Worm (Caenorhabditis elegans): ENCODE measurements around the gene R02F2.10.

The R02F2.10 gene

DNA sequence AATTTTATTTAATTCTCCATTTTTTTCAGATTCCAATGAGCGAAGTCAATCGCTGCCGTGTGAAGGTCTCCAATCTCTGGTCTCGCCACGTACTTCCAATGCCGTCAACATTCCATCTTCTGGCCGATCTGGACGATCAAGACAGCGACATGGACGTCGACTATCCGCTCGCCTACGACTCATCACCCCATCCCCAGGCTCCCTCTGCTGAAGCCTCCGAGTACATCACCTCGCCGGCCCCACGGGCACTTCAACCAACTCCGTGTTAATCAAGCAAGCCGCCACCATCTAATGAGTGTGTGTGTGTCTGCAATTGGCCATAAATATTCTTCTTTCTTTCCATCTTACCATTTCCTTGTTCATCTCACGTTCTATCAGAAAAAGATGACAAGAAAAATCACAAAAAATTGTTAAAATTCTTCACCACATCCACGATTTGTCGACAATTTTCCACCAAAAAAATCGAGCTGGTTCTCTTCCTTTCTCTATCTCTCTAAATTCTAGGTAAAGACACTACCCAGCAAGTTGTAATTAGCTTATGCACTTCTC, 27.4 kb downstream of the R02F2.10 start:
- TF ChIP-seq tab-1 (GFP tag; IDR thresholded peaks at IDR 0.05) = 0 out of 2 replicates have a peak, but pooled peaks have one; percentile 9
- no peak for TF ChIP-seq ref-1 (GFP tag; conservative IDR thresholded peaks at IDR 0.05)

DNA sequence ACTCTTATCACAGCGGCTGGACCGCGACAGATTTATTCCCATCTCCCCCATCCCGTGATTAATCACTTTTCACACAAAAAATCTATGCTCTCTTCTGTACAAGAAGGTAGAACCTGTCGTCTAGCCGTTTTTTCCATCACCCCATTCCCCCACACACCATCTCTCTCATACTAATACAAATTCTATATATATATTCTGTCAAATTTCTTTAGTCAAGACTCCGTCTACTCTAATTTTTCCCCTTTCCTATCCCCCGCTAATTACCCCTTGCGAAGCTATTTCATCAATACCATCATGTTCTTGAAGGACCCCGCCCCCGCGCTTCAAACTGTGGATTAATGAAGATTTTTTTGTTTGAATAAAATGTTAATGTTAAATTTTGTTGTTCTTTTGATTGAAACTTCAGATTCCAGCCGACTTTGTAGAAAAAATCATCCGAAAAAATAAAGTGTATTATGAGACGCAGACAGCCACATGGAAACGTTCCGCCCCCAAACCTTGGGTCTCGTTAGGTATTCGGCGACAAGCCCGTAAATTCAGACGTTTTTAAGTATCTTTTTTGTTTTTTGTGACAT, 28.0 kb downstream of the R02F2.10 start:
- TF ChIP-seq klf-2 (GFP tag; conservative IDR thresholded peaks at IDR 0.05) (no peak), ztf-29 (GFP tag; IDR thresholded peaks at IDR 0.05) (no peak), ztf-23 (GFP tag; IDR thresholded peaks at IDR 0.05) (0 out of 2 replicates have a peak, but pooled peaks have one; percentile 52)

DNA sequence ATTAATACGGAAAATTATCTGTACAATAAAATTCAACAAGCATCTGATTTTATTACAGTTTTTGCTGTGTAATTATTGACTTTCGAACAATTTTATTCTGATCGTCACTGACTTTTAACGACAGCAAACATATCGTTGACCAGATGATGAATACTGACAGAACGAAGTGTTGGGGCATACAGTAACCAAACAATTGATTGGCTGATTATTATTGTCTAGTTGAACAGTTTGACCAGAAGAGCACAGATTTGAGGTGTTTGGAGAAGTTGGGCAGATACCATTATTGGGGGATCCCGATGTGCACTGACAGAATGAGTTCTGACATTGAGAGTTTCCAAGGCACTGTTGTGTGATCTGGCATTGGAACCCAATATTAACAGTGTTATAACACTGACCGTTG, 28.8 kb downstream of the R02F2.10 start:
- no peak for TF ChIP-seq T22C8.4 (GFP tag; IDR thresholded peaks at IDR 0.05)
- TF ChIP-seq ref-1 (GFP tag; conservative IDR thresholded peaks at IDR 0.05) = no peak
- TF ChIP-seq klf-2 (GFP tag; conservative IDR thresholded peaks at IDR 0.05) = no peak
- no peak for TF ChIP-seq tab-1 (GFP tag; IDR thresholded peaks at IDR 0.05)
- no peak for TF ChIP-seq cog-1 (tag; optimal IDR thresholded peaks at IDR 0.05)
- TF ChIP-seq flt-1 (GFP tag; IDR thresholded peaks at IDR 0.05) = no peak
- TF ChIP-seq ztf-29 (GFP tag; IDR thresholded peaks at IDR 0.05) = no peak
- TF ChIP-seq ztf-23 (GFP tag; IDR thresholded peaks at IDR 0.05) = no peak
- TF ChIP-seq med-1 (GFP tag; optimal IDR thresholded peaks at IDR 0.05; ENCODE audit: insufficient read depth) = no peak

DNA sequence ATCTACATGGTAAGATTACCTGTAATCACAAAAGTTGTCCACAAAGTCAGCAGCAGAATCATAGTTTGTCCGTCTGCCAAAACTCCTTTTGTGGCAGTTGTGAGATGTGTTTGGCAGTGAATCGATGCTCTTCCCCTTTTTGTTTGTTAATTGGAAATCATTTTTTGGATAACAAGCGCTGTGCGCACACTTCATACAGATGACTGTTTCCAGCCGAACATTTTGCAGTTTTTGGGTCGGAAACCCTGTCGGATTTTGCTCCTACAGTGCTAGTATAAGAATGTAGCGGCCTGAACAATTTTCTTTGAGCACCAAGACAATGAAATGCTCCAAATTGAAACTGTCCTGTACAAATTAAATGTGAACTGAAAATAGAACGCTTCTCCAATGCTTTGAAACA, 30.6 kb downstream of the R02F2.10 start, which contains the start of gene D1044.7:
D1044.7 (minus strand) TSS at position 101 of the 400 bp plus-strand sequence.
- TF ChIP-seq ztf-29 (GFP tag; IDR thresholded peaks at IDR 0.05) (no peak), cog-1 (tag; optimal IDR thresholded peaks at IDR 0.05) (no peak), med-1 (GFP tag; optimal IDR thresholded peaks at IDR 0.05; ENCODE audit: insufficient read depth) (no peak), T22C8.4 (GFP tag; IDR thresholded peaks at IDR 0.05) (no peak), tab-1 (GFP tag; IDR thresholded peaks at IDR 0.05) (no peak), ref-1 (GFP tag; conservative IDR thresholded peaks at IDR 0.05) (no peak), klf-2 (GFP tag; conservative IDR thresholded peaks at IDR 0.05) (no peak), ztf-23 (GFP tag; IDR thresholded peaks at IDR 0.05) (no peak), flt-1 (GFP tag; IDR thresholded peaks at IDR 0.05) (no peak)

DNA sequence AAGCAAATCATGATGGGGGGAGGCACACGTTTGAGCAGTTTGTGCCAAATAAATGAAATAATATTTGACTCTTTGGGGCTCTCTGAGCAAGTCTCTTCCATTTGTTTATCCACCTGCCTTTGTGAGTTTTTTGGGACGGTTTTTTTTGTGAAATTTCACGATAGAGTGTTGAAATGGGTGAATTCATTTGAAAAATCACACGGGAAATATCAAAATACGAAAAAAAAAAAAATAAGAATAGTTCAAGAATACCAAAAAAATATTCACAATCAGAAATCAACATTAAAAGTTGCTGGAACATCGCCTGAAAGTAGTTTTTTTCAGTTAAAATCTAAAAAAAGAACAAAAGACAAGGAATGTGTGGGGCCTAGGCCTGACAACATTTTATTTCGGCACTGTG, 34.4 kb downstream of the R02F2.10 start, which contains the start of gene pqn-25:
pqn-25 (minus strand) TSS at position 101 of the 400 bp plus-strand sequence.
- TF ChIP-seq med-1 (GFP tag; optimal IDR thresholded peaks at IDR 0.05; ENCODE audit: insufficient read depth) (no peak), ref-1 (GFP tag; conservative IDR thresholded peaks at IDR 0.05) (no peak), klf-2 (GFP tag; conservative IDR thresholded peaks at IDR 0.05) (no peak), ztf-23 (GFP tag; IDR thresholded peaks at IDR 0.05) (no peak)

DNA sequence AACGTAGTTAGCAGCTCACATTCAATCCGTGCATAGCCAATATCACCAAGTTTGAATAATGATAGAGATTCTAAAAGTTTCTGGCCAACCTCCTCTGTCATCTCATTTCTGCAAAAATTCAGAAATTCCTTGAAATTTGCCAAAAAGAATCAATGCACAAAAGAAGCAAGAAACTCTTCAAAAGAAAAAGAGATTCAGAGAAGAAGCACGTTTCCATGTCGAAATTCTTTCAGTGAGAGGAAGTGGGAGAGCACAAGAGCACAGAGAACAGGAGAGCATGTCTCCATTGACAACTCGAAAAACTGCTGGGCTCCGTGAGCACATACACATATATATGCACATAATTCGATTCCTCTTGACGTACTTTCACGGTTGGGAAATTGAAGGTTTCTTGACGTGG, 39.3 kb downstream of the R02F2.10 start, which contains the start of gene nekl-4:
nekl-4 (minus strand) TSS at position 101 of the 400 bp plus-strand sequence.
- TF ChIP-seq ztf-29 (GFP tag; IDR thresholded peaks at IDR 0.05) (no peak), T22C8.4 (GFP tag; IDR thresholded peaks at IDR 0.05) (no peak)

DNA sequence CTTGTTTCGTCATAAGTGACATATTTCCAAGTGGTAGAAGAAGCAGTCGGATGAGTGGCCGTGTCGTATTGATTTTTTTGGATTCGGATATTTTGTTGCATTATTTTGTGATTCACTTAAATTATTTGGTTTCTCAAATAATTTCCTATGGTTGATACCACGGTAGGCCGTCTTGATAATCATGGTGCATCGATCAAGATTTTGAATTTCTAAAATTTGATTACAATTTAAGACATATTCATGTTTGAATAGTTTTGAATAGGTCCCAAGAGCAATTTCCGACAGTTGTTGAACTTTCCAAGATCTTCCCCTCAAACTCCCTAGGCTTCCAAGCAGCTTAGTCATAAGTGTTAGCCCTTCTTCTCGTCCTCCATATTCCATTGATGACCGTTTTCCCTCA, 43.8 kb downstream of the R02F2.10 start, which contains the start of gene D1044.4:
D1044.4 (minus strand) TSS at position 101 of the 400 bp plus-strand sequence.
- TF ChIP-seq ztf-23 (GFP tag; IDR thresholded peaks at IDR 0.05) (no peak), med-1 (GFP tag; optimal IDR thresholded peaks at IDR 0.05; ENCODE audit: insufficient read depth) (no peak), tab-1 (GFP tag; IDR thresholded peaks at IDR 0.05) (no peak), ztf-29 (GFP tag; IDR thresholded peaks at IDR 0.05) (no peak), ref-1 (GFP tag; conservative IDR thresholded peaks at IDR 0.05) (no peak), cog-1 (tag; optimal IDR thresholded peaks at IDR 0.05) (no peak), flt-1 (GFP tag; IDR thresholded peaks at IDR 0.05) (no peak), klf-2 (GFP tag; conservative IDR thresholded peaks at IDR 0.05) (no peak), T22C8.4 (GFP tag; IDR thresholded peaks at IDR 0.05) (no peak)

DNA sequence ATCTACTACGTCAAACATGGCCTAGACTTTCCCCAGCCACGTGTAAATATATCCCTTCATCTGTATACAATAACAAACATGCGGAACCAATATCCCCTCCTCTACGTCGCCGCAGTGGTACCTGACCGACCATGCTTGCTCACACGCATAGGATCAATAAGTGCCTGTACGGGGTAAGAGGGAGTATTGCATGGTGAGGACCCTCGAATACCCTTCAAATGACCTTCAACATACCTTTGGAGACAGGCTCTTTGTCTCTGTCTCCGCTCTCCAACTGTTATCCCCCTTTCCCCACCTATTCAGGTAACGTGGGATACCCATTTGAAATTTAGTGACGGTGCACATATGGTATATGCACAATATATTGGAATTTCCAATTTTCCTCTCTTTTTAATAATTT, 47.9 kb downstream of the R02F2.10 start, which contains the start of gene dex-1:
dex-1 (plus strand) TSS at position 132 of the 400 bp plus-strand sequence.
- TF ChIP-seq ref-1 (GFP tag; conservative IDR thresholded peaks at IDR 0.05) (no peak), T22C8.4 (GFP tag; IDR thresholded peaks at IDR 0.05) (no peak), tab-1 (GFP tag; IDR thresholded peaks at IDR 0.05) (no peak), klf-2 (GFP tag; conservative IDR thresholded peaks at IDR 0.05) (no peak), med-1 (GFP tag; optimal IDR thresholded peaks at IDR 0.05; ENCODE audit: insufficient read depth) (no peak), ztf-23 (GFP tag; IDR thresholded peaks at IDR 0.05) (no peak), ztf-29 (GFP tag; IDR thresholded peaks at IDR 0.05) (no peak), flt-1 (GFP tag; IDR thresholded peaks at IDR 0.05) (no peak), cog-1 (tag; optimal IDR thresholded peaks at IDR 0.05) (no peak)
